Worm (Caenorhabditis elegans) whole organism, L2 larva: ENCODE data around the gene pigq-1.

ENCODE experiments used
- C34F6.9 ChIP-seq: fragments of 150-350 bp; optimal IDR thresholded peaks from 2 replicates; lab custom pipeline; 2014; ENCODE audit warnings: missing biosample characterization, missing genetic modification characterization
- ama-1 ChIP-seq: fragments of 150-350 bp; optimal IDR thresholded peaks from 2 replicates; lab custom pipeline; 2018; ENCODE audit warnings: inconsistent platforms
- blmp-1 ChIP-seq: sonication (generic microtip); optimal IDR thresholded peaks from 2 replicates; lab custom pipeline; 2017; ENCODE audit warnings: missing genetic modification characterization, mild to moderate bottlenecking, missing compliant biosample characterization, antibody characterized with exemption, moderate library complexity; ENCODE audit not compliant: insufficient read depth
- egl-27 ChIP-seq: sonication (generic microtip); optimal IDR thresholded peaks from 3 replicates; lab custom pipeline; 2017; ENCODE audit warnings: missing biosample characterization, missing genetic modification reagents, missing genetic modification characterization
- elt-1 ChIP-seq: fragments of 150-350 bp; optimal IDR thresholded peaks from 2 replicates; lab custom pipeline; 2014; ENCODE audit warnings: missing biosample characterization, missing genetic modification characterization
- lin-39 ChIP-seq: fragments of 150-350 bp; optimal IDR thresholded peaks from 2 replicates; lab custom pipeline; 2014; ENCODE audit warnings: missing biosample characterization, missing genetic modification reagents, missing genetic modification characterization
- nhr-25 ChIP-seq: fragments of 150-350 bp; sonication (generic microtip); optimal IDR thresholded peaks from 3 replicates; lab custom pipeline; 2014; ENCODE audit warnings: missing biosample characterization, missing genetic modification characterization
- peb-1 ChIP-seq: fragments of 150-350 bp; optimal IDR thresholded peaks from 2 replicates; lab custom pipeline; 2014; ENCODE audit warnings: missing biosample characterization, missing genetic modification characterization
- snpc-4 ChIP-seq: fragments of 150-350 bp; optimal IDR thresholded peaks from 2 replicates; lab custom pipeline; 2014; ENCODE audit warnings: missing biosample characterization, missing genetic modification characterization
- unc-62 ChIP-seq: fragments of 150-350 bp; optimal IDR thresholded peaks from 2 replicates; lab custom pipeline; 2014; ENCODE audit warnings: missing biosample characterization, missing genetic modification reagents, missing genetic modification characterization
- zag-1 ChIP-seq: fragments of 150-350 bp; optimal IDR thresholded peaks from 2 replicates; lab custom pipeline; 2014; ENCODE audit warnings: missing biosample characterization, missing genetic modification characterization
- ztf-11 ChIP-seq: sonication (generic microtip); optimal IDR thresholded peaks from 2 replicates; lab custom pipeline; 2017; ENCODE audit warnings: missing biosample characterization, missing genetic modification characterization

DNA sequence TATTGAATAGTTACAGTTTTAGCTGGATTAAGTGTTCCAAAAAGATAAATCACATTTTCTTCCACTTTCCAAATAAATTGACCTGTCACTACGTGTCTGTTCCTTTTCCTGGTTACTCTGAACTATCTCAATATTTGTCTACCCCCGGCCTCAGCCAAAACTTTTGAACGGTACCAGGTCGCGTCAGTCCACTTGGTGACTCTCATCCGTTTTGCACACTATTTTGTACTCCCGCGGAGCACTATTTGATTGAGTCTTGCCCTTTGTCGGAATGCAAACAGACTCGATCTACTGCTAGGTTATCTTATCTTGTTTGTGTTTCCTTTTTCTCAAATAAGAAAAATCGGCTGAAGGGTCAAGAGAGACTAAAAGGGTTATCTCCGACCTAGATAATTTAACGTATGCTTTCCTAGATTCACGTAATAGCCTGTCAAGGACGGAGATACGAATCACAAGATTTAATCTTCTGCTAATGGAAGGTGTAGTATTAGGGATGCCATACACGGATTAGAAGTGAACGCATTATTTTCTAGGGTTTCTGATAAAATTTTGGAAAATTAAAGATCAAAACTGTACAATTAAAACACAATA lies 27.0 kb downstream of the pigq-1 start:
- TF ChIP-seq lin-39 (tag; lab: Kevin White, UChicago) (no peak), ama-1 (lab: Kevin White, UChicago) (no peak), egl-27 (tag; lab: Kevin White, UChicago) (no peak), ztf-11 (no peak), unc-62 (GFP tag; lab: Kevin White, UChicago) (no peak), C34F6.9 (tag; lab: Kevin White, UChicago) (no peak), snpc-4 (no peak), elt-1 (tag; lab: Kevin White, UChicago) (peak; percentile 84), peb-1 (tag; lab: Kevin White, UChicago) (no peak), blmp-1 (tag; lab: Kevin White, UChicago) (no peak), nhr-25 (tag; lab: Kevin White, UChicago) (no peak), zag-1 (tag; lab: Kevin White, UChicago) (no peak)
